Worm (Caenorhabditis elegans) whole organism, L2 larva: ENCODE measurements around the gene F59E12.8.

Source experiments
- C34F6.9 ChIP-seq: fragments of 150-350 bp; optimal IDR thresholded peaks from 2 replicates; lab custom pipeline; 2014; ENCODE audit warnings: missing biosample characterization, missing genetic modification characterization
- F13H6.1 ChIP-seq: sonication (generic microtip); optimal IDR thresholded peaks from 2 replicates; lab custom pipeline; 2016; ENCODE audit warnings: missing genetic modification characterization, missing compliant biosample characterization
- R02D3.7 ChIP-seq: fragments of 150-350 bp; optimal IDR thresholded peaks from 2 replicates; lab custom pipeline; 2014; ENCODE audit warnings: missing biosample characterization, missing genetic modification characterization
- Y55F3AM.14 ChIP-seq: fragments of 200-800 bp; sonication (Bioruptor generic); optimal IDR thresholded peaks from 2 replicates; lab custom pipeline; 2018; ENCODE audit warnings: mild to moderate bottlenecking, missing genetic modification characterization, missing compliant biosample characterization
- alr-1 ChIP-seq: fragments of 150-350 bp; optimal IDR thresholded peaks from 2 replicates; lab custom pipeline; 2014; ENCODE audit warnings: missing biosample characterization, missing genetic modification characterization
- aly-2 ChIP-seq: fragments of 150-350 bp; optimal IDR thresholded peaks from 2 replicates; lab custom pipeline; 2014; ENCODE audit warnings: missing biosample characterization, missing genetic modification characterization
- ama-1 ChIP-seq: fragments of 150-350 bp; optimal IDR thresholded peaks from 2 replicates; lab custom pipeline; 2018; ENCODE audit warnings: inconsistent platforms
- ceh-16 ChIP-seq: fragments of 150-350 bp; optimal IDR thresholded peaks from 2 replicates; lab custom pipeline; 2014; ENCODE audit warnings: missing biosample characterization, missing genetic modification characterization
- ceh-82 ChIP-seq: fragments of 150-350 bp; optimal IDR thresholded peaks from 2 replicates; lab custom pipeline; 2014; ENCODE audit warnings: missing biosample characterization, missing genetic modification characterization
- crh-2 ChIP-seq: sonication (generic microtip); optimal IDR thresholded peaks from 2 replicates; lab custom pipeline; 2017; ENCODE audit warnings: missing biosample characterization, missing genetic modification characterization
- dmd-4 ChIP-seq: sonication (generic microtip); optimal IDR thresholded peaks from 2 replicates; lab custom pipeline; 2017; ENCODE audit warnings: missing biosample characterization, missing genetic modification characterization
- egl-27 ChIP-seq: sonication (generic microtip); optimal IDR thresholded peaks from 3 replicates; lab custom pipeline; 2017; ENCODE audit warnings: missing biosample characterization, missing genetic modification reagents, missing genetic modification characterization
- fos-1 ChIP-seq: fragments of 150-350 bp; optimal IDR thresholded peaks from 2 replicates; lab custom pipeline; 2014; ENCODE audit warnings: missing biosample characterization, missing genetic modification characterization
- gmeb-1 ChIP-seq: fragments of 150-350 bp; optimal IDR thresholded peaks from 2 replicates; lab custom pipeline; 2014; ENCODE audit warnings: missing biosample characterization, missing genetic modification characterization
- lin-11 ChIP-seq: fragments of 150-350 bp; sonication (generic microtip); optimal IDR thresholded peaks from 2 replicates; lab custom pipeline; 2014; ENCODE audit warnings: missing biosample characterization, missing genetic modification characterization, inconsistent platforms, mixed read lengths
- lin-13 ChIP-seq: fragments of 150-350 bp; optimal IDR thresholded peaks from 2 replicates; lab custom pipeline; 2014; ENCODE audit warnings: missing biosample characterization, missing genetic modification reagents, missing genetic modification characterization
- lin-39 ChIP-seq: fragments of 150-350 bp; optimal IDR thresholded peaks from 2 replicates; lab custom pipeline; 2014; ENCODE audit warnings: missing biosample characterization, missing genetic modification reagents, missing genetic modification characterization
- lsy-2 ChIP-seq, 2 experiments: fragments of 150-350 bp in 1 of 2; sonication (generic microtip) in 1 of 2; optimal IDR thresholded peaks; 2 replicates each; lab custom pipeline; 2014 to 2017; ENCODE audit warnings: missing biosample characterization in 2 of 2, missing genetic modification characterization in 2 of 2
- mab-5 ChIP-seq: fragments of 150-350 bp; optimal IDR thresholded peaks from 2 replicates; lab custom pipeline; 2014; ENCODE audit warnings: missing biosample characterization, missing genetic modification characterization
- mdl-1 ChIP-seq, 2 experiments: fragments of 150-350 bp in 1 of 2; sonication (generic microtip) in 1 of 2; optimal IDR thresholded peaks; 2 replicates each; lab custom pipeline; 2017; ENCODE audit warnings: missing biosample characterization in 2 of 2, missing genetic modification characterization in 2 of 2
- nhr-10 ChIP-seq: sonication (generic microtip); optimal IDR thresholded peaks from 2 replicates; lab custom pipeline; 2017; ENCODE audit warnings: missing biosample characterization, missing genetic modification characterization
- nhr-11 ChIP-seq: fragments of 150-350 bp; optimal IDR thresholded peaks from 2 replicates; lab custom pipeline; 2014; ENCODE audit warnings: missing biosample characterization, missing genetic modification characterization
- nhr-129 ChIP-seq: fragments of 150-350 bp; optimal IDR thresholded peaks from 2 replicates; lab custom pipeline; 2014; ENCODE audit warnings: missing biosample characterization, missing genetic modification characterization
- nhr-21 ChIP-seq: fragments of 150-350 bp; optimal IDR thresholded peaks from 2 replicates; lab custom pipeline; 2014; ENCODE audit warnings: missing biosample characterization, missing genetic modification characterization
- nhr-23 ChIP-seq: fragments of 150-350 bp; optimal IDR thresholded peaks from 2 replicates; lab custom pipeline; 2014; ENCODE audit warnings: missing biosample characterization, missing genetic modification reagents, missing genetic modification characterization
- nhr-25 ChIP-seq: fragments of 150-350 bp; sonication (generic microtip); optimal IDR thresholded peaks from 3 replicates; lab custom pipeline; 2014; ENCODE audit warnings: missing biosample characterization, missing genetic modification characterization
- nhr-6 ChIP-seq: fragments of 150-350 bp; optimal IDR thresholded peaks from 2 replicates; lab custom pipeline; 2014; ENCODE audit warnings: missing biosample characterization, missing genetic modification characterization
- nhr-77 ChIP-seq: fragments of 150-350 bp; optimal IDR thresholded peaks from 2 replicates; lab custom pipeline; 2014; ENCODE audit warnings: missing biosample characterization, missing genetic modification characterization
- peb-1 ChIP-seq: fragments of 150-350 bp; optimal IDR thresholded peaks from 2 replicates; lab custom pipeline; 2014; ENCODE audit warnings: missing biosample characterization, missing genetic modification characterization
- sem-4 ChIP-seq: fragments of 150-350 bp; optimal IDR thresholded peaks from 2 replicates; lab custom pipeline; 2014; ENCODE audit warnings: missing biosample characterization, missing genetic modification reagents, missing genetic modification characterization
- sma-3 ChIP-seq: sonication (generic microtip); optimal IDR thresholded peaks from 2 replicates; lab custom pipeline; 2016; ENCODE audit warnings: missing genetic modification reagents, missing genetic modification characterization, missing compliant biosample characterization
- sma-9 ChIP-seq, 2 experiments: fragments of 150-350 bp in 1 of 2; sonication (generic microtip) in 1 of 2; optimal IDR thresholded peaks; 2 replicates each; lab custom pipeline; 2014 to 2016; ENCODE audit warnings: missing genetic modification characterization in 2 of 2, mild to moderate bottlenecking in 1 of 2, missing biosample characterization in 1 of 2, missing compliant biosample characterization in 1 of 2, missing genetic modification reagents in 1 of 2, moderate library complexity in 1 of 2
- snpc-4 ChIP-seq: fragments of 150-350 bp; optimal IDR thresholded peaks from 2 replicates; lab custom pipeline; 2014; ENCODE audit warnings: missing biosample characterization, missing genetic modification characterization
- unc-39 ChIP-seq: fragments of 150-350 bp; optimal IDR thresholded peaks from 2 replicates; lab custom pipeline; 2014; ENCODE audit warnings: missing biosample characterization, missing genetic modification characterization
- unc-55 ChIP-seq: fragments of 150-350 bp; sonication (generic microtip); optimal IDR thresholded peaks from 3 replicates; lab custom pipeline; 2014; ENCODE audit warnings: missing biosample characterization, missing genetic modification reagents, missing genetic modification characterization
- ztf-1 ChIP-seq: fragments of 200-800 bp; sonication (Bioruptor generic); conservative IDR thresholded peaks from 2 replicates; pipeline ENCODE4 v1.3.6; 2022; ENCODE audit warnings: missing genetic modification characterization, missing compliant biosample characterization
- ztf-4 ChIP-seq: fragments of 150-350 bp; optimal IDR thresholded peaks from 2 replicates; lab custom pipeline; 2014; ENCODE audit warnings: missing biosample characterization, missing genetic modification characterization

F59E12.8 gene

DNA sequence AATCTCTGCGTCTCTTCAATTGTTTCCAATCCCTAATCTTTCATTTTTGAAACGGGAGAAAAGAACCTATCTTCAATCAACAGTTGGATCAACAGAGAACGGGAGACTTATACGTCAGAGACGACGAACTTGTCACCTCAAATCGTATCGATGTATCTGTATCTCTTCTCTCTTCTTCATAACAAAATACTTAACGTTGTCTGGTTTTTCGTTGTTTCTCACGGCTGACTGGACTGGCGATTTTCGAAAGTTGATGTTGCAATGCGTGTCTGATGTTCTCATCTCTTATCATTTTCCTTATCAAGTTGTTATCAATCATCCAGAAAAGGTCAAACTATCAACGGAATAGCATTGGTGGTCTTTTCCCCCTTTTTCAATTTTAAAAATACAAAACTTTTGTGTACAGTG, 31.2 kb downstream of the F59E12.8 start (continued):
- TF ChIP-seq peb-1 (tag; lab: Kevin White, UChicago): no peak
- TF ChIP-seq sma-9 (GFP tag; optimal IDR thresholded peaks at IDR 0.05; lab: Kevin White, UChicago): peak; percentile 97
- TF ChIP-seq sma-9 (tag; optimal IDR thresholded peaks at IDR 0.05; lab: Kevin White, UChicago): peak; percentile 63

DNA sequence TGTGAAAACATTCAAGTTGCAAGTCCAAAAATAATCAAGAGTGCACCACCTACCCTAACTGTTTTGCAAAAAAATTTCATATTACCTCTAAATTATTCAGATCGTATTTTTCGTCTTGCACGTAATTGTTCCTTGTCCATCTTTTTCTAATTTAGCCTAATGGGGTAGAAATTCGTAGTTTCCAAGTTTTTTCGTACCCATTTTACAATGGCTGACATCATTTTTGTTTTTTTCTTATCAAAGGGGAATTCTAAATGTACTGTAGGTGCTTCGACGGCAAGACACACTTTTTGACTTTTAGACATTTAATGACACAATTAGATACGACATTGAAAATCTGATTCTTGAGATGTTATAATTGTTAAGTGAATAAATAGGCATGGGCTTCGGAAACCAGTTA, 32.3 kb downstream of the F59E12.8 start:
- TF ChIP-seq sma-3 (GFP tag; lab: Kevin White, UChicago) (no peak), mab-5 (tag; lab: Kevin White, UChicago) (no peak), C34F6.9 (no peak), crh-2 (tag; lab: Kevin White, UChicago) (no peak), lin-39 (no peak), alr-1 (no peak), ceh-82 (no peak), unc-55 (no peak), ztf-1 (GFP tag; lab: Robert Waterston, UW) (no peak), lin-11 (tag; lab: Kevin White, UChicago) (no peak), nhr-11 (tag; lab: Kevin White, UChicago) (no peak)

DNA sequence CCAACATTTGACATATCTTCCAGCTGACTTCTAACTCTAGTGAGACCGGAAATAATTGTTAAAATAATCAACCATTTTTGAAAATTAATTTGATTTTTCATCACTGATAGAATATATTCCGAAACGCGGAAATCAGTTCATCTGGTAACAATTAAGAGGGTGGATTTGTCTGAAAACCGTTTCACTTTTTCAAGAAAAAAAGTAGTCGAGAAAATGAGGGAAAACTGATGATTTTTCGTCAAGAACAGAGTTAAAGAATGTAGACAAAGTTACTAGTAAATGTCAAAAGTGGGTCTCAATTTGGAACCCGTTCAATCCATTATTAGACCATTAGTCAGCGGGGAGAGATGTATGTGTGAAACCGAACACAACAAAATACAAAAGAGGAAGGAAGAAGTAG, 33.5 kb downstream of the F59E12.8 start, which contains the start of gene C17G10.6:
TSS of gene C17G10.6 (minus strand) at position 101 of the 400 bp plus-strand sequence.
- TF ChIP-seq alr-1 (no peak), nhr-129 (tag; lab: Kevin White, UChicago) (no peak), nhr-10 (tag; lab: Kevin White, UChicago) (no peak), crh-2 (tag; lab: Kevin White, UChicago) (no peak), snpc-4 (tag; lab: Kevin White, UChicago) (no peak), ztf-1 (GFP tag; lab: Robert Waterston, UW) (no peak), dmd-4 (tag; lab: Kevin White, UChicago) (no peak), nhr-11 (tag; lab: Kevin White, UChicago) (no peak), gmeb-1 (tag; lab: Kevin White, UChicago) (no peak), mab-5 (tag; lab: Kevin White, UChicago) (no peak), C34F6.9 (no peak)

DNA sequence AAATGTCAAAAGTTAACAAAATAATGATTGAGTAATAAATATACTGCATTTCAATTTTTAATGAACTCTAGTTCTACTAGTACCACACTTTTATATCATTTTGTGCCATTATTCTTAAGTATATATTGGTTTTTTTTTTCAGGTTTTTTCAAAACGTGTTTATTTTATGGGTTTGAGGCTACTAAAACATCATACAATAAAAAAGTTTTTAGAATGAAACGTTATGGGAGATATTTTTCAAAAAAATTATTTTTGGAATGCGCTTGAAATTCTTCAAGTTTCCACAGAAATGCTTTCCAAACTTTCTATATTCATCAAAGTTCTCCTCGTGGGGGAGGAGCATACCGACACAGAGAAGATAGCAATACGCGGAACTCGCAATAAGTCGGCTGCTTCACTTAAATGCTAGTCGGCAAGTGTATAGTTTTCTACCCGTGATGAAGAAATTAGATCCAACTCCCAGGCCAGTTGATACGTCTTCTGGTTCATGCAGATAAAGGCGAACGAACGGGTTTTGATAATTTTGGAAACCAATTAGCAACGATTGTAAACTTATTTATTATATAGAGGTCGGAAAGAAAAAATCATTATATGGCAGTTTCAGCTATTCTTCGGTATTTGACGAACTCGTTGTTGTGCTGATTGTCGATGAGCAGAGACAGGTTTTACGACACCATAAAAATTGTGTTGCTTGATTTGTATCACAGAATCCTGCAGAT, 37.2 kb downstream of the F59E12.8 start, which contains the start of gene C17G10.10:
TSS of gene C17G10.10 (minus strand) at position 51 of the 719 bp plus-strand sequence.
- TF ChIP-seq lin-11 (tag; lab: Kevin White, UChicago) (no peak), snpc-4 (tag; lab: Kevin White, UChicago) (peak; percentile 99), C34F6.9 (peak; percentile 20), fos-1 (peak; percentile 85), sem-4 (tag; lab: Kevin White, UChicago) (no peak), unc-39 (tag; lab: Kevin White, UChicago) (no peak), unc-55 (no peak), ama-1 (peak; percentile 98), lsy-2 (tag; optimal IDR thresholded peaks at IDR 0.05; lab: Kevin White, UChicago) (peak; percentile 62 to 75), aly-2 (tag; lab: Kevin White, UChicago) (no peak), lin-39 (no peak), gmeb-1 (tag; lab: Kevin White, UChicago) (peak; percentile 82), sma-3 (GFP tag; lab: Kevin White, UChicago) (peak; percentile 87), egl-27 (tag; lab: Kevin White, UChicago) (peak; percentile 72), nhr-129 (tag; lab: Kevin White, UChicago) (peak; percentile 45), sma-9 (GFP tag; optimal IDR thresholded peaks at IDR 0.05; lab: Kevin White, UChicago) (peak; percentile 91), sma-9 (tag; optimal IDR thresholded peaks at IDR 0.05; lab: Kevin White, UChicago) (no peak), ztf-4 (tag; lab: Kevin White, UChicago) (peak; percentile 9), dmd-4 (tag; lab: Kevin White, UChicago) (no peak), nhr-10 (tag; lab: Kevin White, UChicago) (peak; percentile 9), R02D3.7 (tag; lab: Kevin White, UChicago) (no peak), nhr-21 (peak; percentile 78), Y55F3AM.14 (GFP tag; lab: Kevin White, UChicago) (no peak), nhr-11 (tag; lab: Kevin White, UChicago) (no peak), lin-13 (GFP tag; lab: Kevin White, UChicago) (peak; percentile 53), nhr-77 (tag; lab: Kevin White, UChicago) (peak; percentile 68), mdl-1 (tag; optimal IDR thresholded peaks at IDR 0.05; lab: Kevin White, UChicago) (peak; percentile 54 to 59), nhr-6 (tag; lab: Kevin White, UChicago) (peak; percentile 41), crh-2 (tag; lab: Kevin White, UChicago) (peak; percentile 69), F13H6.1 (tag; lab: Kevin White, UChicago) (peak; percentile 58), nhr-23 (tag; lab: Kevin White, UChicago) (no peak), ceh-16 (tag; lab: Kevin White, UChicago) (peak; percentile 75), nhr-25 (peak; percentile 62)
- TF ChIP-seq, all 48 proteins: peak for 21
